ENCODE assay signal across 2 worm cellular contexts in the genomic region with DNA sequence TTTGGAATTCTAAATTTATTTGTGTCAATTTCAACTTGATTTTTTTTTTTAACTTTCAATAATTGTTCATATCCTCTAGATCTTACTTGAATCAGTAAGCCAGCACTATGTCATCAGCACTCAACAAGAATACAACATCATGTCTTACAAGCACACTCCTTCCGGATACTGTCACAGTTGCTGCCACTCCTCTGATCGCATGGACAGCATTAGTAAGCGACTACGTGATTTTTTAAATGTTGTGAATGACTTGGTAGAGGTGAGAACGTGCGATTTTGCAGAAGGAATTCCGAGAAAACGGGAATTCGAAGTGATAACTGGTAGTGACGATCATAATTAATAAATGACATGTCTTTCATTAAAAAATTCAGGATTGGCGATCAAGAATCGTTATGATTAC.
TF ChIP-seq lines count a peak whose summit lies in the region.

A gene (plus strand): TSS at position 83 of the 400 bp plus-strand sequence.

TF ChIP-seq in whole organism, L4 larva, 104 proteins besides CTCF, POLR2A, EP300 and RAD21:
- no peak for TF ChIP-seq ctbp-1 (GFP tag; IDR thresholded peaks at IDR 0.05; lab: Robert Waterston, UW)
- no peak for TF ChIP-seq lin-38 (GFP tag; IDR thresholded peaks at IDR 0.05; lab: Robert Waterston, UW)
- TF ChIP-seq ceh-28 (tag; optimal IDR thresholded peaks at IDR 0.05; lab: Kevin White, UChicago), result no peak
- no peak for TF ChIP-seq cey-2 (tag; optimal IDR thresholded peaks at IDR 0.05; lab: Kevin White, UChicago; ENCODE audit: borderline replicate concordance, insufficient read depth)
- no peak for TF ChIP-seq nhr-48 (tag; optimal IDR thresholded peaks at IDR 0.05; lab: Kevin White, UChicago)
- TF ChIP-seq nhr-6 (tag; optimal IDR thresholded peaks at IDR 0.05; lab: Kevin White, UChicago), result no peak
- no peak for TF ChIP-seq lsy-2 (tag; optimal IDR thresholded peaks at IDR 0.05; lab: Kevin White, UChicago)
- TF ChIP-seq ZK546.5 (tag; optimal IDR thresholded peaks at IDR 0.05; lab: Kevin White, UChicago), result no peak
- no peak for TF ChIP-seq ama-1 (optimal IDR thresholded peaks at IDR 0.05; lab: Kevin White, UChicago)
- TF ChIP-seq Y48G9A.11 (GFP tag; IDR thresholded peaks at IDR 0.05; lab: Robert Waterston, UW), result no peak
- no peak for TF ChIP-seq nhr-28 (tag; optimal IDR thresholded peaks at IDR 0.05; lab: Kevin White, UChicago)
- no peak for TF ChIP-seq F44E2.7 (GFP tag; IDR thresholded peaks at IDR 0.05; lab: Robert Waterston, UW)
- peak; percentile 39 for TF ChIP-seq dmd-6 (GFP tag; IDR thresholded peaks at IDR 0.05; lab: Robert Waterston, UW)
- TF ChIP-seq nhr-102 (tag; optimal IDR thresholded peaks at IDR 0.05; lab: Kevin White, UChicago), result no peak
- no peak for TF ChIP-seq ceh-32 (tag; optimal IDR thresholded peaks at IDR 0.05; lab: Kevin White, UChicago; ENCODE audit: poor library complexity)
- TF ChIP-seq ztf-11 (tag; optimal IDR thresholded peaks at IDR 0.05; lab: Kevin White, UChicago), result no peak
- no peak for TF ChIP-seq ceh-20 (GFP tag; IDR thresholded peaks at IDR 0.05; lab: Robert Waterston, UW)
- peak; percentile 95 for TF ChIP-seq aha-1 (tag; lab: Kevin White, UChicago)
- no peak for TF ChIP-seq nhr-237 (tag; optimal IDR thresholded peaks at IDR 0.05; lab: Kevin White, UChicago)
- TF ChIP-seq daf-12 (tag; optimal IDR thresholded peaks at IDR 0.05; lab: Kevin White, UChicago), result no peak
- TF ChIP-seq zfp-2 (tag; optimal IDR thresholded peaks at IDR 0.05; lab: Kevin White, UChicago), result no peak
- TF ChIP-seq hif-1 (tag; optimal IDR thresholded peaks at IDR 0.05; lab: Kevin White, UChicago), result peak; percentile 4 to 65
- no peak for TF ChIP-seq daf-16 (GFP tag; optimal IDR thresholded peaks at IDR 0.05; lab: Kevin White, UChicago)
- TF ChIP-seq daf-16 (tag; optimal IDR thresholded peaks at IDR 0.05; lab: Kevin White, UChicago), result no peak
- no peak for TF ChIP-seq arid-1 (GFP tag; conservative IDR thresholded peaks at IDR 0.05; lab: Robert Waterston, UW)
- TF ChIP-seq nhr-11 (tag; optimal IDR thresholded peaks at IDR 0.05; lab: Kevin White, UChicago), result no peak

TF ChIP-seq in whole organism, young adult, 124 proteins besides CTCF, POLR2A, EP300 and RAD21:
- no peak for TF ChIP-seq T07F8.4 (tag; optimal IDR thresholded peaks at IDR 0.05; lab: Kevin White, UChicago)
- peak; percentile 2 for TF ChIP-seq nhr-80 (tag; optimal IDR thresholded peaks at IDR 0.05; lab: Kevin White, UChicago)
